Worm (Caenorhabditis elegans): ENCODE data around the gene daf-7.

daf-7 gene

DNA sequence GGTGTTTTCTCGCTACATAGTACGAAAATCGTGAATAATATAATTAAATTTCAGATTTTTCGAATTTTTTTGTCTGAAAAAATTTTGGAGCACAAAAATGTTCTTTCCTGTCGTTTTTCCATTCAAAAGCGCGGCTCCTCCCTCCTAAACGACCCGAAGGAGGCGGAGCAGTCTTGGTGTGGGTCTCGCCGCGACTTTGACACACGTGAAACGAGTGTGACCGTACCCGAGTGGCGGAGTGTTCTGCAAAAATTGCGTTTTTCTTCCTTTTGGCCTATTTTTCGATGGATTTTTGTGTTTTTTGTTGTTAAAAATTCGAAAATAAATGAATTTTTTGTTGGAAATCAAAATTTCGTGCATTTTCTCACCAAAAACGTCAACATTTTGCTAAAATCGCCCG lies 18.0 kb upstream of the daf-7 start, which contains the start of gene snt-2 (continued):
- TF ChIP-seq arid-1 (GFP tag; conservative IDR thresholded peaks at IDR 0.05) (0 out of 2 replicates have a peak, but pooled peaks have one; percentile 32), fos-1 (tag; optimal IDR thresholded peaks at IDR 0.05) (no peak), unc-62 (GFP tag; optimal IDR thresholded peaks at IDR 0.05 in 1 of 2) (no peak), unc-62 (tag; optimal IDR thresholded peaks at IDR 0.05) (no peak), dve-1 (tag; optimal IDR thresholded peaks at IDR 0.05; ENCODE audit: insufficient read depth) (peak; percentile 72), rbr-2 (tag; optimal IDR thresholded peaks at IDR 0.05) (peak; percentile 78), ces-1 (GFP tag; optimal IDR thresholded peaks at IDR 0.05) (no peak), dmd-9 (GFP tag; IDR thresholded peaks at IDR 0.05) (peak; percentile 46; the same call in 1 of the 2 replicates), ceh-82 (tag; optimal IDR thresholded peaks at IDR 0.05) (no peak), R02D3.7 (tag; optimal IDR thresholded peaks at IDR 0.05) (no peak), saeg-2 (GFP tag; IDR thresholded peaks at IDR 0.05) (no peak), nhr-11 (tag; optimal IDR thresholded peaks at IDR 0.05) (peak; percentile 63), nhr-102 (tag; optimal IDR thresholded peaks at IDR 0.05) (peak; percentile 31), mxl-2 (GFP tag; conservative IDR thresholded peaks at IDR 0.05) (no peak), spr-1 (tag; optimal IDR thresholded peaks at IDR 0.05) (peak; percentile 28), aha-1 (tag) (peak; percentile 99), hlh-30 (tag; optimal IDR thresholded peaks at IDR 0.05; ENCODE audit: insufficient read depth) (peak; percentile 87), daf-16 (GFP tag; optimal IDR thresholded peaks at IDR 0.05) (no peak), daf-16 (tag; optimal IDR thresholded peaks at IDR 0.05) (peak; percentile 29), ama-1 (optimal IDR thresholded peaks at IDR 0.05) (no peak), ceh-62 (tag; optimal IDR thresholded peaks at IDR 0.05) (no peak), unc-130 (GFP tag; optimal IDR thresholded peaks at IDR 0.05) (peak; percentile 59), dpl-1 (GFP tag; optimal IDR thresholded peaks at IDR 0.05) (peak; percentile 81), zip-2 (tag; optimal IDR thresholded peaks at IDR 0.05) (peak; percentile 7), mdt-29 (GFP tag; IDR thresholded peaks at IDR 0.05) (0 out of 2 replicates have a peak, but pooled peaks have one; percentile 26), nhr-111 (GFP tag; optimal IDR thresholded peaks at IDR 0.05) (no peak), lin-38 (GFP tag; IDR thresholded peaks at IDR 0.05) (peak; percentile 78), dmd-6 (GFP tag; IDR thresholded peaks at IDR 0.05) (peak; percentile 36), aly-2 (tag; optimal IDR thresholded peaks at IDR 0.05) (no peak), F10B5.3 (tag; optimal IDR thresholded peaks at IDR 0.05) (peak; percentile 15), zfp-3 (GFP tag; conservative IDR thresholded peaks at IDR 0.05) (no peak), lin-15B (tag; optimal IDR thresholded peaks at IDR 0.05) (peak; percentile 14), set-16 (GFP tag; IDR thresholded peaks at IDR 0.05) (peak; percentile 39; the same call in 1 of the 2 replicates), Y48G9A.11 (GFP tag; IDR thresholded peaks at IDR 0.05) (peak; percentile 61; the same call in 1 of the 2 replicates), egl-43 (GFP tag; IDR thresholded peaks at IDR 0.05) (0 out of 2 replicates have a peak, but pooled peaks have one; percentile 20), pqm-1 (tag; optimal IDR thresholded peaks at IDR 0.05) (peak; percentile 25), spr-3 (GFP tag; optimal IDR thresholded peaks at IDR 0.05) (no peak), D1046.2 (GFP tag; IDR thresholded peaks at IDR 0.05) (peak; percentile 100), T26A8.4 (GFP tag; IDR thresholded peaks at IDR 0.05) (peak; percentile 58), T20F7.1 (GFP tag; optimal IDR thresholded peaks at IDR 0.05) (no peak), duxl-1 (tag; optimal IDR thresholded peaks at IDR 0.05; ENCODE audit: poor library complexity) (peak; percentile 42), ceh-44 (GFP tag; IDR thresholded peaks at IDR 0.05) (no peak), lin-1 (GFP tag; IDR thresholded peaks at IDR 0.05) (no peak), nhr-76 (tag; optimal IDR thresholded peaks at IDR 0.05) (no peak)
